Worm (Caenorhabditis elegans): Measurements from ENCODE around the gene T04B8.1.

DNA sequence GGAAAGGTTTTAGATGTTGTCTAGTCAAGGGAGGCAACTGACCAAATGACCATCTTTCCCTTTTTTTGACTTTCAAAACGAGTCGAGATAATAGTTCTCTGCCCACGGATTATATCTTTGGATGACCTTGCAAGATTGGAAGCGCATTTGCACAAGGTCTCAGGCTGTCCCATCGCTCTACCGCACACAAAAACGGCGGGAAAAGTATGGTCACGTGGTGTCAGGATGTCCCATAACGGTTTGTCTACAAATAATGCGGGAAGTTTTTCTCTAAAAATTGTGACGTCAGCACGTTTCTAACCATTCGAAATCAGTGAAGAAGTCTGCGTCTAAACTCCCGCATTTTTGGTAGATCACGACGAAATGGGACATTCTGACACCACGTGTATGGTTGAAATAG is 25.7 kb upstream of the T04B8.1 start, which contains the start of gene W04H10.6:
- TF ChIP-seq madf-3 (GFP tag; IDR thresholded peaks at IDR 0.05) (no peak), unc-62 (GFP tag; optimal IDR thresholded peaks at IDR 0.05) (no peak), lir-1 (GFP tag; conservative IDR thresholded peaks at IDR 0.05) (no peak), ama-1 (optimal IDR thresholded peaks at IDR 0.05) (no peak), ama-1 (GFP tag; optimal IDR thresholded peaks at IDR 0.05) (no peak), hlh-12 (tag; optimal IDR thresholded peaks at IDR 0.05) (no peak), ceh-79 (tag; optimal IDR thresholded peaks at IDR 0.05) (no peak), F37B4.10 (GFP tag; IDR thresholded peaks at IDR 0.05) (no peak), sdz-38 (tag; optimal IDR thresholded peaks at IDR 0.05) (no peak)

All from whole organism, young adult.